Worm (Caenorhabditis elegans): ENCODE measurements around the gene srh-60.
A peak's percentile ranks its signal among the peaks of the same experiment; 100 is the strongest.
"Not testable (repeated sequence)": the region's sequence is repeated elsewhere in the genome, so short reads cannot be mapped to it uniquely, and the experiment has no call there.

DNA sequence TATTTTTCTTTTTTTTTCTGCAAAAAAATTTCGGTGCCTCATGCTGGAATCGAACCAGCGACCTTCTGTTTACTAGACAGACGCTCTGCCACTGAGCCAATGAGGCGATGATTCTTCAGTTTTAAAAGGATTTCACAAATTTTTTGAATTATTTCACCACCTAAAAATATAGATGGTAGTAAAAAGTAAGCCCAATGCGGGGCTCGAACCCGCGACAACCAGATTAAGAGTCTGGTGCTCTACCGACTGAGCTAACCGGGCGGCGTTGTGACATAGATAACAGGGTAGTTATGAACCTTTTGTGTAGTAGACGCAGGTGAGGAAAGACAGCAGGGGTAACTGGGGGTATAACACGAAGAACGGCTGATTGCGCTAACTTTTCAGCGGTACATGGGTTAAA lies 15.9 kb upstream of the srh-60 start:
- not testable (repeated sequence) for TF ChIP-seq daf-12 (tag; optimal IDR thresholded peaks at IDR 0.05); skn-1 (tag; optimal IDR thresholded peaks at IDR 0.05); nhr-28 (tag; optimal IDR thresholded peaks at IDR 0.05); nhr-12 (tag; optimal IDR thresholded peaks at IDR 0.05); unc-62 (GFP tag; optimal IDR thresholded peaks at IDR 0.05); pha-4 (tag; optimal IDR thresholded peaks at IDR 0.05); jun-1 (tag; optimal IDR thresholded peaks at IDR 0.05); ceh-82 (tag; optimal IDR thresholded peaks at IDR 0.05)
- TF ChIP-seq lin-39 (tag; optimal IDR thresholded peaks at IDR 0.05): peak; percentile 16
